Worm (Caenorhabditis elegans): ENCODE data around the gene F11C7.7.

DNA sequence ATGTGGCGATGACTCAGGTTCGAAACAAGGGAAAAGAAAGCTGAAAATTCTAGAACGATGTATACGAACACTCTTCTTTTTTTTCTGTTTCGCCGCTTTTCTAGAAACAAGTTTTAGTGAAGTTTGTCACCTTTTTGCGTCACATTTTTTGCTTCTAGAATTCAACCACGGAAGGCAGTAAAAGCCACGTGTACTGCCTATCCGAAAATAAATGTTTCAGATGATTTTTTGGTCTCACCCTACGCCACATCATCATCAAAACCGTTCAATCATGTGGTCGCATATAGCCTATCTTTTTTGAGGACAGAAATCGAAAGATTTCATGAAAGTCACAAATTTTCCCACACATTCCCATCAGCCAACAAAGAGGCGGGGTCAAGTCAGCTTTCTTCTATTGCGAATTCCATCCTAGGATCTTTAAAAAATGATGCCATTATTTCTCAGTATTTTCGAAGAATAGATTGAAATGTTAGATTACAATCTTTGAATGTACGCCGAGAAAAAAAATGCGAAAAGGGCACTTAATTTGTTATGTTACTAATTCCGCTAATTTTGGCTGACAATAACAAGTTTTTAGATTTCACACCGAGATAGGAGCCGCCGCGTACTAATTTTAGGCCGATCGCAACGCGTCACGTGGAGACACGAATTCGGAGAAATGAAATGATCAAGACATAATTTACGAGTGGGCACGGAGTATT, 25.7 kb downstream of the F11C7.7 start:
- TF ChIP-seq lin-15B (tag; optimal IDR thresholded peaks at IDR 0.05) (no peak), fkh-10 (GFP tag; optimal IDR thresholded peaks at IDR 0.05) (no peak), nhr-10 (tag; optimal IDR thresholded peaks at IDR 0.05) (no peak), dmd-9 (GFP tag; IDR thresholded peaks at IDR 0.05) (no peak), aha-1 (tag) (peak; percentile 44), unc-39 (tag; optimal IDR thresholded peaks at IDR 0.05) (no peak), snpc-1.2 (GFP tag; IDR thresholded peaks at IDR 0.05) (no peak), ceh-32 (tag; optimal IDR thresholded peaks at IDR 0.05; ENCODE audit: poor library complexity) (no peak), ztf-11 (tag; optimal IDR thresholded peaks at IDR 0.05) (no peak), mep-1 (tag; optimal IDR thresholded peaks at IDR 0.05) (peak; percentile 9), pqm-1 (tag; optimal IDR thresholded peaks at IDR 0.05) (no peak), mdt-29 (GFP tag; IDR thresholded peaks at IDR 0.05) (peak; percentile 81)

Data from whole organism, L4 larva.